Worm (Caenorhabditis elegans): ENCODE data around the gene str-45.

DNA sequence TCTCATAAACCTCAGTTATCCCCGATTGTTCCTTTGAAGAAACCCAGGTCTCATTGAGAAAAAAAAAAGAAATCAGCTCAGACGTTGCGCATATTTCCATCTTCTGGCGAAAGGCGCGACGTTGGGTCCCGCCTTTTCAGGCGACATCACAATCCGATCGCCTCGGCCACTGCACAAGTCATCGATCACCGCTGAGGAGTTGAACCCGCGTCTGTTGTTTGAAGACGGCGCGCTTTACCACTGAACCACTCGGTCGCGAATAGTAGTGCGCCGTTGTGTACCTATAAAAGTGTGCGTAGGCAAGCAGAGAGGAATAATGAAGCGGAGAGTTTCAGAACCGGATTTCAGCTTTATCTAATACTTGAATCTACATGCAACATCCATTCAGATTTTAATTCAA, 32.1 kb downstream of the str-45 start, which contains the start of gene Y75B12B.11:
- TF ChIP-seq W03F9.2 (tag; optimal IDR thresholded peaks at IDR 0.05) (peak; percentile 43), him-1 (tag; optimal IDR thresholded peaks at IDR 0.05) (no peak), dao-5 (tag; optimal IDR thresholded peaks at IDR 0.05) (peak; percentile 95)
